Worm (Caenorhabditis elegans) whole organism, early embryonic: ENCODE data around the gene T10D4.11.

ENCODE experiments used
- B0310.2 ChIP-seq: sonication (generic microtip); optimal IDR thresholded peaks from 2 replicates; lab custom pipeline; 2016; ENCODE audit warnings: mild to moderate bottlenecking, missing genetic modification characterization, missing compliant biosample characterization
- F13C5.2 ChIP-seq: sonication (generic microtip); optimal IDR thresholded peaks from 2 replicates; lab custom pipeline; 2017; ENCODE audit warnings: mild to moderate bottlenecking, missing genetic modification characterization, inconsistent platforms, missing compliant biosample characterization
- aly-1 ChIP-seq: sonication (generic microtip); optimal IDR thresholded peaks from 2 replicates; lab custom pipeline; 2016; ENCODE audit warnings: missing genetic modification characterization, missing compliant biosample characterization
- ama-1 ChIP-seq: fragments of 150-350 bp; optimal IDR thresholded peaks from 2 replicates; lab custom pipeline; 2014
- ceh-13 ChIP-seq: fragments of 200-800 bp; sonication (Bioruptor generic); optimal IDR thresholded peaks from 2 replicates; lab custom pipeline; 2018; ENCODE audit warnings: mild to moderate bottlenecking, missing genetic modification characterization, missing compliant biosample characterization
- hnd-1 ChIP-seq: sonication (generic microtip); optimal IDR thresholded peaks from 2 replicates; lab custom pipeline; 2016; ENCODE audit warnings: missing genetic modification characterization, missing compliant biosample characterization
- pes-1 ChIP-seq: fragments of 200-800 bp; sonication (Bioruptor generic); IDR thresholded peaks from 2 replicates; pipeline ENCODE4 v1.3.6; 2022; ENCODE audit warnings: missing genetic modification reagents, missing genetic modification characterization, missing compliant biosample characterization
- tbx-11 ChIP-seq: fragments of 200-800 bp; sonication (Bioruptor generic); IDR thresholded peaks from 2 replicates; pipeline ENCODE4 v1.3.6; 2022; ENCODE audit warnings: missing genetic modification characterization, missing compliant biosample characterization

- TF ChIP-seq ceh-13 (GFP tag; lab: Kevin White, UChicago) = no peak
- TF ChIP-seq aly-1 (tag; lab: Kevin White, UChicago) = no peak
- TF ChIP-seq F13C5.2 (tag; lab: Kevin White, UChicago) = no peak
- TF ChIP-seq hnd-1 = no peak
- TF ChIP-seq B0310.2 (tag; lab: Kevin White, UChicago) = no peak
- TF ChIP-seq ama-1 = no peak
- TF ChIP-seq tbx-11 = no peak
- no peak for TF ChIP-seq pes-1 (GFP tag; lab: Robert Waterston, UW)
These were observed 2.2 kb upstream of the T10D4.11 start, which contains the start of the genes T10D4.14 and T10D4.19 for ce11 chrII:3151615-3152014.
